Worm (Caenorhabditis elegans) whole organism, late embryonic: ENCODE measurements around the gene C15B12.4.

Source experiments
- C38D4.7 ChIP-seq: fragments of 200-800 bp; sonication (Bioruptor generic); optimal IDR thresholded peaks from 2 replicates; lab custom pipeline; 2018; ENCODE audit warnings: mild to moderate bottlenecking, missing genetic modification characterization, moderate library complexity, missing compliant biosample characterization
- K09A11.1 ChIP-seq: sonication (generic microtip); optimal IDR thresholded peaks from 2 replicates; lab custom pipeline; 2017; ENCODE audit warnings: antibody characterized with exemption, mild to moderate bottlenecking, missing genetic modification characterization, missing compliant biosample characterization; ENCODE audit not compliant: insufficient read depth
- ahr-1 ChIP-seq: sonication (generic microtip); optimal IDR thresholded peaks from 2 replicates; lab custom pipeline; 2016; ENCODE audit warnings: missing genetic modification characterization, missing compliant biosample characterization
- ama-1 ChIP-seq: fragments of 150-350 bp; optimal IDR thresholded peaks from 2 replicates; lab custom pipeline; 2014
- ceh-18 ChIP-seq: sonication (generic microtip); optimal IDR thresholded peaks from 2 replicates; lab custom pipeline; 2016; ENCODE audit warnings: missing genetic modification characterization, missing compliant biosample characterization
- ceh-19 ChIP-seq: fragments of 200-800 bp; sonication (Bioruptor generic); optimal IDR thresholded peaks from 2 replicates; lab custom pipeline; 2018; ENCODE audit warnings: mild to moderate bottlenecking, missing genetic modification characterization, missing compliant biosample characterization
- ceh-2 ChIP-seq: sonication (generic microtip); optimal IDR thresholded peaks from 2 replicates; lab custom pipeline; 2016; ENCODE audit warnings: missing genotype, missing genetic modification characterization, missing compliant biosample characterization
- ceh-22 ChIP-seq: sonication (generic microtip); optimal IDR thresholded peaks from 2 replicates; lab custom pipeline; 2017; ENCODE audit warnings: missing biosample characterization, missing genetic modification characterization
- ceh-30 ChIP-seq: fragments of 150-350 bp; optimal IDR thresholded peaks from 2 replicates; lab custom pipeline; 2014; ENCODE audit warnings: missing biosample characterization, missing genetic modification characterization
- ceh-31 ChIP-seq: sonication (generic microtip); optimal IDR thresholded peaks from 2 replicates; lab custom pipeline; 2016; ENCODE audit warnings: missing genetic modification characterization, missing compliant biosample characterization
- ceh-45 ChIP-seq: fragments of 200-800 bp; sonication (Bioruptor generic); IDR thresholded peaks from 2 replicates; pipeline ENCODE4 v1.3.6; 2022; ENCODE audit warnings: missing genetic modification reagents, missing genetic modification characterization, missing compliant biosample characterization
- ceh-6 ChIP-seq: fragments of 200-800 bp; sonication (Bioruptor generic); optimal IDR thresholded peaks from 2 replicates; lab custom pipeline; 2018; ENCODE audit warnings: mild to moderate bottlenecking, missing genetic modification characterization, missing compliant biosample characterization
- ceh-9 ChIP-seq: sonication (generic microtip); optimal IDR thresholded peaks from 2 replicates; lab custom pipeline; 2016; ENCODE audit warnings: mild to moderate bottlenecking, missing genetic modification characterization, inconsistent platforms, missing compliant biosample characterization
- che-1 ChIP-seq: sonication (generic microtip); optimal IDR thresholded peaks from 2 replicates; lab custom pipeline; 2016; ENCODE audit warnings: mild to moderate bottlenecking, missing genetic modification characterization, missing compliant biosample characterization
- dve-1 ChIP-seq: sonication (generic microtip); optimal IDR thresholded peaks from 2 replicates; lab custom pipeline; 2017; ENCODE audit warnings: antibody characterized with exemption, mild to moderate bottlenecking, missing genetic modification characterization, missing compliant biosample characterization
- elt-4 ChIP-seq: sonication (generic microtip); optimal IDR thresholded peaks from 2 replicates; lab custom pipeline; 2016; ENCODE audit warnings: missing genetic modification characterization, missing compliant biosample characterization
- fkh-10 ChIP-seq: fragments of 150-350 bp; optimal IDR thresholded peaks from 2 replicates; lab custom pipeline; 2014; ENCODE audit warnings: missing biosample characterization, missing genetic modification reagents, missing genetic modification characterization
- fkh-6 ChIP-seq: sonication (generic microtip); optimal IDR thresholded peaks from 2 replicates; lab custom pipeline; 2016; ENCODE audit warnings: missing genetic modification characterization, missing compliant biosample characterization
- gmeb-2 ChIP-seq: sonication (generic microtip); optimal IDR thresholded peaks from 2 replicates; lab custom pipeline; 2016; ENCODE audit warnings: missing genetic modification characterization, inconsistent platforms, missing compliant biosample characterization
- hlh-13 ChIP-seq: fragments of 200-800 bp; sonication (Bioruptor generic); optimal IDR thresholded peaks from 2 replicates; lab custom pipeline; 2018; ENCODE audit warnings: mild to moderate bottlenecking, missing genetic modification characterization, missing compliant biosample characterization
- hlh-30 ChIP-seq: sonication (generic microtip); optimal IDR thresholded peaks from 2 replicates; lab custom pipeline; 2017; ENCODE audit warnings: antibody characterized with exemption, missing genetic modification characterization, missing compliant biosample characterization; ENCODE audit not compliant: insufficient read depth
- hlh-6 ChIP-seq: sonication (generic microtip); optimal IDR thresholded peaks from 2 replicates; lab custom pipeline; 2016; ENCODE audit warnings: missing genotype, missing genetic modification characterization, missing compliant biosample characterization
- hlh-8 ChIP-seq: sonication (generic microtip); optimal IDR thresholded peaks from 2 replicates; lab custom pipeline; 2016; ENCODE audit warnings: missing genotype, missing genetic modification characterization, missing compliant biosample characterization
- lim-6 ChIP-seq: sonication (generic microtip); optimal IDR thresholded peaks from 2 replicates; lab custom pipeline; 2016; ENCODE audit warnings: missing genetic modification characterization, missing compliant biosample characterization
- lin-11 ChIP-seq: fragments of 200-800 bp; sonication (Bioruptor generic); optimal IDR thresholded peaks from 2 replicates; lab custom pipeline; 2018; ENCODE audit warnings: mild to moderate bottlenecking, missing genetic modification characterization, missing compliant biosample characterization
- nhr-232 ChIP-seq: sonication (generic microtip); optimal IDR thresholded peaks from 2 replicates; lab custom pipeline; 2016; ENCODE audit warnings: missing genetic modification characterization, missing compliant biosample characterization
- odd-2 ChIP-seq: sonication (generic microtip); optimal IDR thresholded peaks from 2 replicates; lab custom pipeline; 2017; ENCODE audit warnings: antibody characterized with exemption, mild to moderate bottlenecking, missing genetic modification characterization, missing compliant biosample characterization
- pat-9 ChIP-seq: fragments of 200-800 bp; sonication (Bioruptor generic); optimal IDR thresholded peaks from 2 replicates; lab custom pipeline; 2018; ENCODE audit warnings: mild to moderate bottlenecking, missing genetic modification characterization, moderate library complexity, missing compliant biosample characterization
- pha-2 ChIP-seq: sonication (generic microtip); optimal IDR thresholded peaks from 2 replicates; lab custom pipeline; 2017; ENCODE audit warnings: mild to moderate bottlenecking, missing genetic modification characterization, missing compliant biosample characterization
- pqm-1 ChIP-seq: sonication (generic microtip); optimal IDR thresholded peaks from 2 replicates; lab custom pipeline; 2016; ENCODE audit warnings: missing genetic modification characterization, missing compliant biosample characterization
- ref-2 ChIP-seq: sonication (generic microtip); optimal IDR thresholded peaks from 2 replicates; lab custom pipeline; 2016; ENCODE audit warnings: missing genetic modification characterization, missing compliant biosample characterization
- sdc-2 ChIP-seq: sonication (generic microtip); optimal IDR thresholded peaks from 2 replicates; lab custom pipeline; 2016; ENCODE audit warnings: missing genotype, missing genetic modification characterization, missing compliant biosample characterization
- syd-9 ChIP-seq: sonication (generic microtip); optimal IDR thresholded peaks from 2 replicates; lab custom pipeline; 2016; ENCODE audit warnings: mild to moderate bottlenecking, missing genetic modification characterization, moderate library complexity, missing compliant biosample characterization
- tbx-2 ChIP-seq: sonication (generic microtip); optimal IDR thresholded peaks from 2 replicates; lab custom pipeline; 2016; ENCODE audit warnings: missing genetic modification characterization, missing compliant biosample characterization
- tbx-7 ChIP-seq: sonication (generic microtip); optimal IDR thresholded peaks from 2 replicates; lab custom pipeline; 2016; ENCODE audit warnings: missing genotype, missing genetic modification characterization, missing compliant biosample characterization
- ttx-3 ChIP-seq: sonication (generic microtip); optimal IDR thresholded peaks from 2 replicates; lab custom pipeline; 2016; ENCODE audit warnings: missing genetic modification reagents, missing genetic modification characterization, missing compliant biosample characterization
- unc-3 ChIP-seq, 2 experiments: fragments of 200-800 bp in 1 of 2; sonication (Bioruptor generic) in 1 of 2; sonication (generic microtip) in 1 of 2; conservative IDR thresholded peaks in 1 of 2; optimal IDR thresholded peaks in 1 of 2; 2 replicates each; pipeline versions ENCODE4 v1.3.6 to Lab custom; 2016 to 2022; ENCODE audit warnings: missing compliant biosample characterization in 2 of 2, missing genetic modification characterization in 2 of 2, missing genetic modification reagents in 1 of 2
- unc-42 ChIP-seq: sonication (generic microtip); optimal IDR thresholded peaks from 2 replicates; lab custom pipeline; 2016; ENCODE audit warnings: missing genotype, missing genetic modification characterization, missing compliant biosample characterization
- unc-55 ChIP-seq: sonication (generic microtip); optimal IDR thresholded peaks from 2 replicates; lab custom pipeline; 2017; ENCODE audit warnings: missing biosample characterization, missing genetic modification reagents, missing genetic modification characterization
- unc-86 ChIP-seq: sonication (generic microtip); optimal IDR thresholded peaks from 2 replicates; lab custom pipeline; 2016; ENCODE audit warnings: missing genetic modification characterization, missing compliant biosample characterization
- zip-5 ChIP-seq: sonication (generic microtip); optimal IDR thresholded peaks from 2 replicates; lab custom pipeline; 2016; ENCODE audit warnings: missing genetic modification characterization, missing compliant biosample characterization
- ztf-16 ChIP-seq: sonication (generic microtip); optimal IDR thresholded peaks from 2 replicates; lab custom pipeline; 2017; ENCODE audit warnings: missing genetic modification characterization, missing compliant biosample characterization

C15B12.4 gene

DNA sequence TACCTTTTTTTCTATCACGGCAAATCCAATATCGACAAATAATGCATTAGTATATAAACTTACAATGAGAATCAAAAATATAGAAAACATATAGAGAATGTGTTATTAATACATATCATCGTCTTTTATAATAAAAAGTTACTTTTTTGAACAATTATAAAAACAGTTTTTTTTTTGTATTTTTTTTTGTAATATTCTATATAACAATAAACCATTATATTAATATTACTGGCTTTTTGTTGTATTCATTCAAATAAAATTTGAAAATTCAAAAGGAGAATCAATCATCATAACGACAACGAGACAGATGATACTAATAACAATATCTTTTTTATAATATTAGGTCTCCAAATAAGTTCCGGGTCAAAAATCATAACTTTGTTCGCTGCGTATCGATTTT is 36.0 kb downstream of the C15B12.4 start, which contains the start of gene K10C2.8:
Gene K10C2.8 (minus strand): TSS at position 101 of the 400 bp plus-strand sequence.
- no peak for TF ChIP-seq lin-11 (tag; lab: Kevin White, UChicago)
- TF ChIP-seq fkh-10 (GFP tag; lab: Kevin White, UChicago): no peak
- TF ChIP-seq ttx-3 (tag; lab: Kevin White, UChicago): no peak
- TF ChIP-seq che-1 (tag; lab: Kevin White, UChicago): no peak
- no peak for TF ChIP-seq ceh-9 (tag; lab: Kevin White, UChicago)
- TF ChIP-seq ceh-6 (GFP tag; lab: Kevin White, UChicago): no peak
- no peak for TF ChIP-seq ceh-45 (GFP tag; lab: Robert Waterston, UW)
- no peak for TF ChIP-seq syd-9
- no peak for TF ChIP-seq pqm-1
- TF ChIP-seq hlh-8: no peak
- TF ChIP-seq ceh-19: no peak
- no peak for TF ChIP-seq C38D4.7
- no peak for TF ChIP-seq unc-3 (GFP tag; conservative IDR thresholded peaks at IDR 0.05; lab: Robert Waterston, UW)
- no peak for TF ChIP-seq unc-3 (tag; optimal IDR thresholded peaks at IDR 0.05; lab: Kevin White, UChicago)
- TF ChIP-seq unc-55 (GFP tag; lab: Kevin White, UChicago): no peak
- TF ChIP-seq unc-42 (tag; lab: Kevin White, UChicago): no peak
- TF ChIP-seq ceh-22 (tag; lab: Kevin White, UChicago): no peak
- no peak for TF ChIP-seq pat-9 (tag; lab: Kevin White, UChicago)
- TF ChIP-seq sdc-2 (tag; lab: Kevin White, UChicago): no peak
- TF ChIP-seq, all 69 proteins: peak for 0

DNA sequence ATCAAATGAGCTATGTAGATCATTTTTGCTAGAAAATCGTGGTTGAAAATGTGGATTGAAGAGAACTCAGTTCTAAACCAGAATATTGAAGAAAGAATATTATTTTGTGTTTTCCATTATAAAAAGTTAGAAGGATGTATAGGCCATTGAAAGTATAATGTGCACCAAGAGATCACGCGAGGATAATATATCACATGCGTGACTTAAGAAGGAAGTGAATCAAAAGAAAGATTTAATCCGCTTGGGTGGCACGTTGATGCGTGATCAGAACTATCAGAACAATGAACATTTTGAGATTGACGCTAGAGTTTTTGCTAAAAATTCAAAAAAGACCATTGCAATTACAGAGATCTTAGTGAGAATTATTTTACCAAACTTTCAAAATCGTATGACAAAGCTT is 37.7 kb downstream of the C15B12.4 start:
- TF ChIP-seq lim-6 (tag; lab: Kevin White, UChicago): no peak
- TF ChIP-seq ztf-16 (tag; lab: Kevin White, UChicago): no peak
- no peak for TF ChIP-seq hlh-30 (tag; lab: Kevin White, UChicago)
- TF ChIP-seq unc-86: no peak
- TF ChIP-seq hlh-6 (tag; lab: Kevin White, UChicago): no peak
- TF ChIP-seq tbx-2: no peak
- TF ChIP-seq zip-5: no peak
- TF ChIP-seq odd-2 (tag; lab: Kevin White, UChicago): no peak
- TF ChIP-seq gmeb-2 (tag; lab: Kevin White, UChicago): no peak
- TF ChIP-seq ceh-31 (tag; lab: Kevin White, UChicago): no peak
- TF ChIP-seq ceh-2 (tag; lab: Kevin White, UChicago): no peak
- no peak for TF ChIP-seq ceh-18
- TF ChIP-seq, all 69 proteins: peak for 0

DNA sequence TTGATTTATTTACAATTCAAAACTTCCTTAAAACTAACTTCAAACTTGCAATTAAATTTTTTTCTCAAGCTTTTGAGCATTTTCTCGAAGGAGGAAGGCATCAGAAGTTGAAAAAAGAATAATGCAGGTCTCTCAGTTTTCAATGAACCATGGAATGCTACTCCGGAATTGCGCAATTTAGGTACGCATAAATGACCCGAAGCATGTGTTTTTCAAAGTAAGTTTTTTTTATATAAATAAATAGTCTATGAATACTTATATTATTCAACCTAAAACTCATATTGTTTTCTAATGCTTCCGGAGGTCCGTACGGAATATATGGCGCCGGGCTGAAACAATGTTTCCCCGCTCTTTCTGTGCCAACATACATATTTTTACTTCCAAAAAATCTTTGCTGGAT is 39.9 kb downstream of the C15B12.4 start, which contains the start of gene K10C2.2:
Gene K10C2.2 (minus strand): TSS at position 101 of the 400 bp plus-strand sequence.
- TF ChIP-seq pat-9 (tag; lab: Kevin White, UChicago) (no peak), odd-2 (tag; lab: Kevin White, UChicago) (no peak), sdc-2 (tag; lab: Kevin White, UChicago) (no peak), unc-42 (tag; lab: Kevin White, UChicago) (no peak), fkh-6 (tag; lab: Kevin White, UChicago) (no peak), ceh-6 (GFP tag; lab: Kevin White, UChicago) (no peak), hlh-30 (tag; lab: Kevin White, UChicago) (no peak), K09A11.1 (no peak), dve-1 (no peak), unc-55 (GFP tag; lab: Kevin White, UChicago) (no peak), unc-3 (GFP tag; conservative IDR thresholded peaks at IDR 0.05; lab: Robert Waterston, UW) (no peak), unc-3 (tag; optimal IDR thresholded peaks at IDR 0.05; lab: Kevin White, UChicago) (no peak), ref-2 (tag; lab: Kevin White, UChicago) (no peak)

DNA sequence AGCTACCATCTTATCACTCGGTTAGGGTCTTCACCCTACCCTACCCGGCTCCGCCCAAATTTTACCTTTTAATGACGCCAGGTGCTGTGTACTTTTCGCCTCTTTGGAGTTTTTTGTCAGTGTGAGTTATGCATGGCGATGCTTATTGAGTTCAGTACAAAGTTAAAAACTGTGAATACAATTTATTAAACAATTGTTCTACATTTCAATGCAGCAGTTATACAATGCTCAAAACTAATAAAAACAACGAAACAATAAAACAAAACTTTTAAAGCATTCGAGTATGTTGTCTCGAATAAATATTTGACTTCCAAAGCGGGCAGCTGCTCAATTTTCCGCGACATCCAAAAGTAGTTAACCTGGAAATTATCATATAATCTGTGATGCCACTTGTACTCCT is 43.0 kb downstream of the C15B12.4 start, which contains the start of gene ctsa-2:
Gene ctsa-2 (minus strand): TSS at position 101 of the 400 bp plus-strand sequence.
- TF ChIP-seq ama-1 (lab: Kevin White, UChicago): no peak
- no peak for TF ChIP-seq dve-1
- TF ChIP-seq tbx-7 (tag; lab: Kevin White, UChicago): no peak
- TF ChIP-seq ceh-22 (tag; lab: Kevin White, UChicago): no peak
- TF ChIP-seq pha-2 (tag; lab: Kevin White, UChicago): no peak
- no peak for TF ChIP-seq ceh-31 (tag; lab: Kevin White, UChicago)
- no peak for TF ChIP-seq ceh-30 (tag; lab: Kevin White, UChicago)
- TF ChIP-seq hlh-13: no peak
- TF ChIP-seq elt-4 (tag; lab: Kevin White, UChicago): no peak
- TF ChIP-seq ahr-1: no peak
- no peak for TF ChIP-seq sdc-2 (tag; lab: Kevin White, UChicago)
- no peak for TF ChIP-seq ceh-6 (GFP tag; lab: Kevin White, UChicago)
- TF ChIP-seq nhr-232 (tag; lab: Kevin White, UChicago): no peak
